Worm (Caenorhabditis elegans): ENCODE measurements around the gene srx-136.

DNA sequence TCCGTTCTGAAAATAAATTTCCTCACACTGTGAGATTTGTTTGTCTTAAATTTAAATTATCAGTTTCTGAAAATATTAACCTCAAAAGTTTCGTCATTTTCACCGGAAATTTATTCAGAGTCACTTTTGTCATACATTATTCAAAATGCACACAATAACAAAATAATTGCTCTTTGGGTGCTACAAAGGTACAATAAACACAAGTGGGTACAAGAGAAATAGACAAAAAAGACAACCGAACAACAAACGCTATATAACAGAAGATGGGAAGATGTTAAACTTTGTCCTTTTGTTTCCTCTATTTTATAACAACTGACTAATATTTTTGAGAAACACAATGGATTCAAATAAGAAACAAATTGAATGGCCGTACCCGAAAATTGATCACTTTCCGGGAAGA, 12.3 kb downstream of the srx-136 start:
- TF ChIP-seq nfya-2 (GFP tag; IDR thresholded peaks at IDR 0.05): no peak
- no peak for TF ChIP-seq dpl-1 (GFP tag; optimal IDR thresholded peaks at IDR 0.05)
- no peak for TF ChIP-seq F10E7.11 (tag; optimal IDR thresholded peaks at IDR 0.05)
- TF ChIP-seq snpc-4 (GFP tag; optimal IDR thresholded peaks at IDR 0.05): no peak
- no peak for TF ChIP-seq snpc-4 (tag; optimal IDR thresholded peaks at IDR 0.05)
- TF ChIP-seq attf-6 (GFP tag; IDR thresholded peaks at IDR 0.05): no peak
- TF ChIP-seq ama-1 (optimal IDR thresholded peaks at IDR 0.05): no peak
- TF ChIP-seq ama-1 (GFP tag; optimal IDR thresholded peaks at IDR 0.05): no peak
- no peak for TF ChIP-seq Y53G8AR.9 (GFP tag; conservative IDR thresholded peaks at IDR 0.05)
- TF ChIP-seq B0035.1 (tag; optimal IDR thresholded peaks at IDR 0.05): no peak
- no peak for TF ChIP-seq hrde-1 (tag; optimal IDR thresholded peaks at IDR 0.05; ENCODE audit: borderline replicate concordance)
- TF ChIP-seq lin-40 (tag; optimal IDR thresholded peaks at IDR 0.05): no peak
- no peak for TF ChIP-seq xnd-1 (tag; optimal IDR thresholded peaks at IDR 0.05)
- TF ChIP-seq unc-62 (GFP tag; optimal IDR thresholded peaks at IDR 0.05): no peak
- TF ChIP-seq rcor-1 (GFP tag; IDR thresholded peaks at IDR 0.05): no peak
- TF ChIP-seq T26A5.8 (tag; optimal IDR thresholded peaks at IDR 0.05): no peak
